Fruit fly (Drosophila melanogaster): ENCODE measurements around the gene Sgf11.

The Sgf11 gene

DNA sequence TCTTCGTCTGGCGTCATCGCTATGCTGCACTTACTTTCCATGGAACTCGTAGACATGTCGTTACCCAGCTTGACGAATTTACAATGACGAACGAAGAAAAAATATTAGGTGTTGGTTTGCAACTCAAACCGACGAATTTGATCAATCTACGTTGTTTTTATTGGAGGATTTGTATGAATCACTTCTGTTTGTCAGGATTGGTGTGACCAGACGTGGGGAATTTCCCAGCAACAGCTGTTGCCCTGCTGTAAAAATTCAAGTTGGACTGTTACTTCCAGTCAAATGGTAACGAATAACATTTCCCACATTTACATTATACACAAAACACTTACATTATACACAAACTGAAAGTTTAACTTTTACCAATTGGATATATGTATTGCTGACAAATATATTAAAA lies 2.2 kb upstream of the Sgf11 start, which contains the start of gene Chmp1:
Chmp1 (minus strand) TSS at position 216 of the 400 bp plus-strand sequence.
- TF ChIP-seq bab1 (GFP tag; optimal IDR thresholded peaks at IDR 0.05) (peak; percentile 35), kay (GFP tag; ENCODE audit: borderline replicate concordance) (peak; percentile 99), Clk (GFP tag; optimal IDR thresholded peaks at IDR 0.05) (no peak)

DNA sequence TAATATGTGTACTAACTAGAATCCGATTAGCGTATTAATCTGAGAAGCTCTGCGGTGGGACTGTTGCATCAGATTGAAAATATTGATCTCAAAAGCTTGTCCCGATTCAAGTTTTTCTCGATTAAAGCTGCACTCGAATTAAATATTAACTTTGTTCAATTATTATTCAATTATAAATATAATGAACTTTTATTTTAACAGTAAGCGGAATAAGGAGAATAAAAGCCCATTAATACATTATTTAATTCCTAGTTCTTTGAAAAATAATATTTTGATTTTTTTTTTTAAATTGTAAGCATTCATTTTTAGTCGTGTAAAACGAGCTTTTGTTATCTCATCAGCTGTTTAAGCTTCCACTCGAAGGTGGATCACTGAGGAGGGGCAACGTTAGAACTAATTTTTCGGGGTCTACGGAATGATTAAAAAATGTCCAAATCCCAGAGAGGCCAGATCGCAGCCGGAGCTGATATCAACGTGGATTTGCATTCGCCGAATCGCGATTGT lies 6.2 kb downstream of the Sgf11 start, which contains the start of the genes GNBP2 and GNBP1:
GNBP2 (minus strand) TSS at position 51 of the 504 bp plus-strand sequence.
GNBP1 (plus strand) TSS at position 438 of the 504 bp plus-strand sequence.
- no peak for TF ChIP-seq ovo (GFP tag; optimal IDR thresholded peaks at IDR 0.05)
- peak; percentile 34 for TF ChIP-seq bab1 (GFP tag; optimal IDR thresholded peaks at IDR 0.05)
- no peak for TF ChIP-seq CG1620 (GFP tag; optimal IDR thresholded peaks at IDR 0.05)
- TF ChIP-seq CG7101 (tag; optimal IDR thresholded peaks at IDR 0.05), result peak; percentile 92
- peak; percentile 33 for TF ChIP-seq Crg-1 (GFP tag; optimal IDR thresholded peaks at IDR 0.05)
- TF ChIP-seq CG5204 (GFP tag; optimal IDR thresholded peaks at IDR 0.05), result no peak
- TF ChIP-seq Hr96 (GFP tag; optimal IDR thresholded peaks at IDR 0.05), result no peak
- TF ChIP-seq CG14711 (tag; optimal IDR thresholded peaks at IDR 0.05), result peak; percentile 90
- TF ChIP-seq toe (GFP tag; optimal IDR thresholded peaks at IDR 0.05), result no peak
- TF ChIP-seq Mnt (GFP tag; optimal IDR thresholded peaks at IDR 0.05), result peak; percentile 13
- TF ChIP-seq cic (GFP tag; optimal IDR thresholded peaks at IDR 0.05), result peak; percentile 26
- TF ChIP-seq tj (GFP tag; optimal IDR thresholded peaks at IDR 0.05), result peak; percentile 55
- no peak for TF ChIP-seq kay (GFP tag; ENCODE audit: borderline replicate concordance)
- peak; percentile 74 for TF ChIP-seq CG12768 (GFP tag; optimal IDR thresholded peaks at IDR 0.05)
- TF ChIP-seq pad (GFP tag; optimal IDR thresholded peaks at IDR 0.05), result peak; percentile 64
- TF ChIP-seq CG11617 (GFP tag; optimal IDR thresholded peaks at IDR 0.05), result peak; percentile 72
- no peak for TF ChIP-seq cnc (optimal IDR thresholded peaks at IDR 0.05)
- TF ChIP-seq CG7045 (GFP tag; optimal IDR thresholded peaks at IDR 0.05), result peak; percentile 76
- peak; percentile 2 for TF ChIP-seq Clk (GFP tag; optimal IDR thresholded peaks at IDR 0.05)
- peak; percentile 95 for TF ChIP-seq CG33017 (tag; optimal IDR thresholded peaks at IDR 0.05)

DNA sequence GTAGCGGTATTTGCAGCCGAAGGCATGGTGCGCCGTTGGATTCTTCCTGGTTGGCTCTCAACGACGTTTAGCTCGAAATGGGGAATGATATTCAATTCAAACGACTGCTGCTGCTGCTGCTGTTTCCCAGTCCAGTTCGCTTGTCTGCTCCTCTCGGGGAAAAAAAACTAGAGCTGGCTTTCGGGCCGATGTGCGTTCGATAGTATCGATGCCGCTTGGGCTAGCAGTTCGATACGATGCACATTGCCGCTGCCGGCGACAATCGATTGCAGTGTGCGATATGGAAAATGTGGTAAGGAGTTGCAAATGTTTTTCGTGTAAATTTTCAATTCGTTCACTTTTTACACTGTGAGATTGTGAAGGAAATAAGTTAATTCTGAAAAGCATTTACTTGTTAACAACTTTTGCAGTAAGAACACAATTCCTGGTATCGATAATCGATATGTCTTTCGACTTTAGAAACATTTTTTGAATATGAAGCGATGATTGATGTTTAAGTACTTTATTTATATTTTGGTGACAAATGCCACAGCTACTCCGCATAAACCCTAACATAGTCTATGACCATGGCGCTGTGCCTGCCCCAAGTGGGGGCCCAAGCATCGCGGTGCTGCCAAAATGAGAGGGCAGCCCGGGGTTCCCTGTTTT lies 8.5 kb downstream of the Sgf11 start, which contains the start of gene Capr:
Capr (minus strand) TSS at position 339 of the 648 bp plus-strand sequence.
- TF ChIP-seq CG5204 (GFP tag; optimal IDR thresholded peaks at IDR 0.05) (no peak), toe (GFP tag; optimal IDR thresholded peaks at IDR 0.05) (peak; percentile 24), Hr96 (GFP tag; optimal IDR thresholded peaks at IDR 0.05) (peak; percentile 61), Clk (GFP tag; optimal IDR thresholded peaks at IDR 0.05) (no peak), kay (GFP tag; ENCODE audit: borderline replicate concordance) (no peak), CG1620 (GFP tag; optimal IDR thresholded peaks at IDR 0.05) (peak; percentile 58), ovo (GFP tag; optimal IDR thresholded peaks at IDR 0.05) (no peak), CG7045 (GFP tag; optimal IDR thresholded peaks at IDR 0.05) (no peak), pad (GFP tag; optimal IDR thresholded peaks at IDR 0.05) (peak; percentile 29), CG7101 (tag; optimal IDR thresholded peaks at IDR 0.05) (peak; percentile 31), CG11617 (GFP tag; optimal IDR thresholded peaks at IDR 0.05) (no peak), Crg-1 (GFP tag; optimal IDR thresholded peaks at IDR 0.05) (peak; percentile 31), CG33017 (tag; optimal IDR thresholded peaks at IDR 0.05) (peak; percentile 12), bab1 (GFP tag; optimal IDR thresholded peaks at IDR 0.05) (peak; percentile 47), CG14711 (tag; optimal IDR thresholded peaks at IDR 0.05) (peak; percentile 1), tj (GFP tag; optimal IDR thresholded peaks at IDR 0.05) (no peak), CG12768 (GFP tag; optimal IDR thresholded peaks at IDR 0.05) (peak; percentile 41), cnc (optimal IDR thresholded peaks at IDR 0.05) (no peak), Mnt (GFP tag; optimal IDR thresholded peaks at IDR 0.05) (peak; percentile 43), cic (GFP tag; optimal IDR thresholded peaks at IDR 0.05) (peak; percentile 4)

DNA sequence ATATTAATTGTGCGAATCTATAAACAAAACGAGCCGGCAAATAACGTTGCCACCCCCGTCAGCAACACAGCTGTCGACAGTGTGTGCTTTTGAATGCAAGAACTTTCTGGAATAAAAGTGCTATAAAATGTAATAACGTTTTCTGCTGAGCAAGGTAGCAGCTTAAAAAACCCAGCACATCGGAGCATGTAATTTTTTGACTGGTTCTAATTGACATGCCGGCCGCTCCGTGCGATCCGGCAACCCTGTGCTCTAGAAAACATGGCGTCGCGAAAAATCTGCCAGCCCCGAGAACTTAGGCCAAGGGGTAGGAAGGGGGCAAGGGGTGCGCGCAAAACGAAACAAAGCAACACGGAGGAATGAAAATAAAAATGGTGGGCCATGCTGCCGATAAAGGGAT lies 9.4 kb downstream of the Sgf11 start:
- TF ChIP-seq kay (GFP tag; ENCODE audit: borderline replicate concordance), result no peak
- no peak for TF ChIP-seq CG5204 (GFP tag; optimal IDR thresholded peaks at IDR 0.05)
- TF ChIP-seq toe (GFP tag; optimal IDR thresholded peaks at IDR 0.05), result peak; percentile 20
- TF ChIP-seq CG14711 (tag; optimal IDR thresholded peaks at IDR 0.05), result peak; percentile 6
- peak; percentile 83 for TF ChIP-seq Mnt (GFP tag; optimal IDR thresholded peaks at IDR 0.05)
- no peak for TF ChIP-seq CG33017 (tag; optimal IDR thresholded peaks at IDR 0.05)
- peak; percentile 71 for TF ChIP-seq CG11617 (GFP tag; optimal IDR thresholded peaks at IDR 0.05)
- peak; percentile 41 for TF ChIP-seq CG7101 (tag; optimal IDR thresholded peaks at IDR 0.05)
- TF ChIP-seq ovo (GFP tag; optimal IDR thresholded peaks at IDR 0.05), result no peak
- no peak for TF ChIP-seq cic (GFP tag; optimal IDR thresholded peaks at IDR 0.05)
- peak; percentile 58 for TF ChIP-seq bab1 (GFP tag; optimal IDR thresholded peaks at IDR 0.05)
- TF ChIP-seq CG7045 (GFP tag; optimal IDR thresholded peaks at IDR 0.05), result peak; percentile 36
- TF ChIP-seq Hr96 (GFP tag; optimal IDR thresholded peaks at IDR 0.05), result peak; percentile 57
- peak; percentile 35 for TF ChIP-seq CG12768 (GFP tag; optimal IDR thresholded peaks at IDR 0.05)
- no peak for TF ChIP-seq Clk (GFP tag; optimal IDR thresholded peaks at IDR 0.05)
- peak; percentile 44 for TF ChIP-seq CG1620 (GFP tag; optimal IDR thresholded peaks at IDR 0.05)
- TF ChIP-seq tj (GFP tag; optimal IDR thresholded peaks at IDR 0.05), result peak; percentile 40
- peak; percentile 36 for TF ChIP-seq pad (GFP tag; optimal IDR thresholded peaks at IDR 0.05)

DNA sequence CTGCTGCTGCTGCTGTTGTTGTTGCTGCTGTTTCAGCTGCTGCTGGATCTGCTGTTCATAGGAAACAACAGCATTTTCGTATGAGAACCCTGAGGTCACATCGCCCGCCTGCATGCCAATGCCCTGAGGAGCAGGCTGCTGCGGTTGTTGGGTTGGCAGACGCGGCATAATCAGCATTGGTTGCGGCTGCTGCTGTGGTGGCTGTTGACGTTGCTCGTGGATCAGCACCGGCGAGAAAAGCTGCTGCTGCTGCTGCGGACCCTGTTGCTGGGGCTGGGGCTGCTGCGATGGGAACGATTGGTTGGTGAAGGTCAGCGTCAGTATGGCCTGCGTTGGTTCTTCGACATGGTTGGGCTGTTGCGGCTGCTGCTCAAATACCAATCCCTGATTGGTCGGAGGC lies 11.8 kb downstream of the Sgf11 start:
- TF ChIP-seq cnc (optimal IDR thresholded peaks at IDR 0.05), result no peak
- no peak for TF ChIP-seq CG7101 (tag; optimal IDR thresholded peaks at IDR 0.05)
- no peak for TF ChIP-seq toe (GFP tag; optimal IDR thresholded peaks at IDR 0.05)
- no peak for TF ChIP-seq pad (GFP tag; optimal IDR thresholded peaks at IDR 0.05)
- no peak for TF ChIP-seq Crg-1 (GFP tag; optimal IDR thresholded peaks at IDR 0.05)
- no peak for TF ChIP-seq CG14711 (tag; optimal IDR thresholded peaks at IDR 0.05)
- no peak for TF ChIP-seq ovo (GFP tag; optimal IDR thresholded peaks at IDR 0.05)
- no peak for TF ChIP-seq Clk (GFP tag; optimal IDR thresholded peaks at IDR 0.05)
- TF ChIP-seq CG33017 (tag; optimal IDR thresholded peaks at IDR 0.05), result no peak
- TF ChIP-seq CG12768 (GFP tag; optimal IDR thresholded peaks at IDR 0.05), result no peak
- TF ChIP-seq bab1 (GFP tag; optimal IDR thresholded peaks at IDR 0.05), result no peak
- no peak for TF ChIP-seq tj (GFP tag; optimal IDR thresholded peaks at IDR 0.05)
- no peak for TF ChIP-seq CG1620 (GFP tag; optimal IDR thresholded peaks at IDR 0.05)
- no peak for TF ChIP-seq cic (GFP tag; optimal IDR thresholded peaks at IDR 0.05)
- no peak for TF ChIP-seq Hr96 (GFP tag; optimal IDR thresholded peaks at IDR 0.05)
- no peak for TF ChIP-seq CG11617 (GFP tag; optimal IDR thresholded peaks at IDR 0.05)
